Worm (Caenorhabditis elegans) whole organism, L4/young adult: ENCODE measurements around the gene trx-3.

ENCODE experiments used
- W03F9.2 ChIP-seq: fragments of 150-350 bp; optimal IDR thresholded peaks from 2 replicates; lab custom pipeline; 2014; ENCODE audit warnings: missing biosample characterization, missing genetic modification characterization
- dao-5 ChIP-seq: sonication (generic microtip); optimal IDR thresholded peaks from 2 replicates; lab custom pipeline; 2016; ENCODE audit warnings: missing genotype, missing genetic modification characterization, moderate library complexity, missing compliant biosample characterization
- him-1 ChIP-seq: sonication (generic microtip); optimal IDR thresholded peaks from 2 replicates; lab custom pipeline; 2016; ENCODE audit warnings: missing genotype, missing genetic modification reagents, missing genetic modification characterization, missing compliant biosample characterization

Gene trx-3

ce11 chrIV:4463132-4463531 lies 23.7 kb upstream of the trx-3 start, which contains the start of gene M01H9.2:
Gene M01H9.2, minus strand, starts transcription at chrIV:4463232.
- TF ChIP-seq dao-5 (tag; lab: Kevin White, UChicago) (no peak), W03F9.2 (no peak), him-1 (tag; lab: Kevin White, UChicago) (no peak)

- TF ChIP-seq dao-5 (tag; lab: Kevin White, UChicago) (no peak), W03F9.2 (no peak), him-1 (tag; lab: Kevin White, UChicago) (no peak)
Measured at ce11 chrIV:4465184-4465583, 21.6 kb upstream of the trx-3 start, which contains the start of gene M01H9.5. Gene M01H9.5, plus strand, starts transcription at chrIV:4465484.

ce11 chrIV:4468046-4468727 lies 18.6 kb upstream of the trx-3 start:
- TF ChIP-seq dao-5 (tag; lab: Kevin White, UChicago): no peak
- TF ChIP-seq him-1 (tag; lab: Kevin White, UChicago): peak; percentile 18
- TF ChIP-seq W03F9.2: peak; percentile 17

- TF ChIP-seq dao-5 (tag; lab: Kevin White, UChicago) (no peak), W03F9.2 (no peak), him-1 (tag; lab: Kevin White, UChicago) (no peak)
Measured at ce11 chrIV:4469055-4469454, 17.8 kb upstream of the trx-3 start.

ce11 chrIV:4469770-4470709 lies 16.8 kb upstream of the trx-3 start:
- TF ChIP-seq W03F9.2: peak; percentile 27
- peak; percentile 3 for TF ChIP-seq him-1 (tag; lab: Kevin White, UChicago)
- TF ChIP-seq dao-5 (tag; lab: Kevin White, UChicago): peak; percentile 25

ce11 chrIV:4470885-4471772 lies 15.7 kb upstream of the trx-3 start:
- TF ChIP-seq him-1 (tag; lab: Kevin White, UChicago) (no peak), W03F9.2 (peak; percentile 4)

- TF ChIP-seq dao-5 (tag; lab: Kevin White, UChicago) (no peak), him-1 (tag; lab: Kevin White, UChicago) (no peak), W03F9.2 (no peak)
Measured at ce11 chrIV:4472418-4473173, 14.2 kb upstream of the trx-3 start.

ce11 chrIV:4473767-4474166 lies 13.1 kb upstream of the trx-3 start:
- TF ChIP-seq W03F9.2 (no peak), him-1 (tag; lab: Kevin White, UChicago) (no peak), dao-5 (tag; lab: Kevin White, UChicago) (no peak)

ce11 chrIV:4475362-4476086 lies 11.3 kb upstream of the trx-3 start:
- TF ChIP-seq him-1 (tag; lab: Kevin White, UChicago) (no peak), dao-5 (tag; lab: Kevin White, UChicago) (no peak), W03F9.2 (no peak)

ce11 chrIV:4477009-4477471 lies 9.8 kb upstream of the trx-3 start, which contains the start of gene M01H9.3:
Gene M01H9.3, minus strand, starts transcription at chrIV:4477059.
- TF ChIP-seq him-1 (tag; lab: Kevin White, UChicago) (no peak), dao-5 (tag; lab: Kevin White, UChicago) (no peak), W03F9.2 (no peak)

ce11 chrIV:4478612-4479011 lies 8.2 kb upstream of the trx-3 start:
- TF ChIP-seq W03F9.2 (no peak), him-1 (tag; lab: Kevin White, UChicago) (no peak), dao-5 (tag; lab: Kevin White, UChicago) (no peak)

- TF ChIP-seq dao-5 (tag; lab: Kevin White, UChicago) (no peak), W03F9.2 (no peak), him-1 (tag; lab: Kevin White, UChicago) (no peak)
Measured at ce11 chrIV:4480027-4480426, 6.8 kb upstream of the trx-3 start, which contains the start of gene M01H9.10. Gene M01H9.10, minus strand, starts transcription at chrIV:4480127.
